Worm (Caenorhabditis elegans): ENCODE results near the gene C15F1.8.

DNA sequence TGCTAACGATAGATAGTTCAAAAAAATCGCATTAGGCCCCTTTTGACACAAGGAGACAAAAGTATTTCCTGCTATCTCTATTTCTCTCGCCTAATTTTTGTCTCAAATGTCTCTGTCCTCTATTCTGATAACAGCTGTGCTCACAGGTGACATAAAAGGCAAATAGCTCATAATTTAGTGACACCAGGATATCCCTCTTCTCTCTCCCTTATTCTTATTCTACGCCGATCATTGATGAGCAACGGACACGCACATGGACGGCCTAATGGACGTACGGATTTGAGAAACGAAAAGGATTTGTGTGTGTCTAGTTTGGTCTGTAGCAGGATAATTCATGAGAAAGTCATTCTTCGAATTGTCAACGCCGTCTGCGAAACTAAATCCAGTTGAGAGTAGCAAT is 41.7 kb downstream of the C15F1.8 start:
- TF ChIP-seq ZK546.5 (tag; optimal IDR thresholded peaks at IDR 0.05) (no peak), aha-1 (tag) (no peak)
